Worm (Caenorhabditis elegans): ENCODE data around the gene dim-1.

- TF ChIP-seq hmg-20 (GFP tag; IDR thresholded peaks at IDR 0.05) (no peak), pbrm-1 (GFP tag; IDR thresholded peaks at IDR 0.05) (no peak), snpc-4 (GFP tag; optimal IDR thresholded peaks at IDR 0.05) (no peak), snpc-4 (tag; optimal IDR thresholded peaks at IDR 0.05) (no peak), aptf-2 (GFP tag; conservative IDR thresholded peaks at IDR 0.05) (no peak), nhr-90 (tag; optimal IDR thresholded peaks at IDR 0.05) (no peak), ztf-25 (GFP tag; IDR thresholded peaks at IDR 0.05) (no peak)
Measured at ce11 chrX:8053008-8053441, 5.0 kb downstream of the dim-1 start.
